Worm (Caenorhabditis elegans) whole organism, L4/young adult: ENCODE data around the gene plp-2.

ENCODE experiments used
- W03F9.2 ChIP-seq: fragments of 150-350 bp; optimal IDR thresholded peaks from 2 replicates; lab custom pipeline; 2014; ENCODE audit warnings: missing biosample characterization, missing genetic modification characterization
- dao-5 ChIP-seq: sonication (generic microtip); optimal IDR thresholded peaks from 2 replicates; lab custom pipeline; 2016; ENCODE audit warnings: missing genotype, missing genetic modification characterization, moderate library complexity, missing compliant biosample characterization
- him-1 ChIP-seq: sonication (generic microtip); optimal IDR thresholded peaks from 2 replicates; lab custom pipeline; 2016; ENCODE audit warnings: missing genotype, missing genetic modification reagents, missing genetic modification characterization, missing compliant biosample characterization

DNA sequence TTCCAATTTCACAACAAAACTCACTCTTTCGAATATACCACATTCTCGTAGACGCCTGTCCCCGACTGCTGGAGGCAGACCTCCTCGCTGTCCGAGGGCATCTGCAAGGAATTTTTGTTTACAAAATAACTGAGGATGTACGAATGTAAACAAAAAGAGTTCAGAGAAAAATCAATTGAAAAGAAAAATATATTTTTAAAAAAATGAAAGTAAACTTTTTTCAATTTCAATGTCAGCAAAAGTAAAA lies 36.5 kb downstream of the plp-2 start, which contains the start of gene mrp-5:
- TF ChIP-seq W03F9.2 (tag; lab: Kevin White, UChicago) (no peak), him-1 (tag; lab: Kevin White, UChicago) (no peak), dao-5 (tag; lab: Kevin White, UChicago) (no peak)
